Worm (Caenorhabditis elegans): ENCODE data around the gene F26F12.2.

DNA sequence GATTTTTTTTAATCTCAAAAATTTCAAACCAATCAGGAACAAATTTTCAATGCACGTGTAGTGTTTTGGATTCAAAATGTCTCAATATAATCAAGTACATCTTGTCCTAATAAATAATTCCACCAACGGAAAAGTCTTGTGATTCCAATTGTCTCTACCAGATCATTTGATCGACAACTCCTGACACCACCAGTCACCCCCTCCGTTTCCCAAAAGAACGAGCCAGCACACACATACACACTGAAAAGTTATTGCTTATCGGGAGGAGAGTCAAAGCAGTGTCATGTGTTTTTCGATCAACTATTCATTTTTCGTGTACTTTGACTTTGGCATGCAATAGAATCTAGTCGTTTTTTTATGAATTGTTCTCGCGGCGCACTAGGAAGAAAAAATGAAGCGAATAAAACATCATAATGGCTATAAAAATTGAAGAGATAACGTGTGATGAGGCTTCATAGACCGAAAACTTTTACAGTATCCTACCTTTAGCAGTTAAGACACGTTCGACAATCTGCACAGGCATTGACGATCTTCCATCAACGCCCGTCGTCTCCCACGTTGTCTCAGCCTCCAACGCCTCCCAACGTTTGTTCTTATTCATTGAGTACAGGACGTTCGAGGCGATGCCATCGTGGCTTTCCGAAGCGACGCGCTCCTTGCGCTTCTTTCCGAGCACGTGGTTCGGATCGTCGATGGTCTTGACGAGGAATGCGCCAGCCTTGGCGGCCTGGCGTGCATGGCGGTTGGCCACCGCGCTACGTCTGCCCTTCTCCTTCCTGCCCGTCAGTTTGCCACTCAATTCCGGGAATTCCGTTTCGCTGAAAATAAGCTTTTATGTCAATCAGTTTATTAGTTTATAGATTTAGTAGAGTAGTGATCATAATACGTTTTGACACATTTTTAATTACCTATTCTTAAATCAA lies 5.3 kb upstream of the F26F12.2 start:
- TF ChIP-seq ref-1 (GFP tag; conservative IDR thresholded peaks at IDR 0.05) (no peak), tab-1 (GFP tag; IDR thresholded peaks at IDR 0.05) (0 out of 2 replicates have a peak, but pooled peaks have one; percentile 39), flt-1 (GFP tag; IDR thresholded peaks at IDR 0.05) (no peak; the same call in 1 of the 2 replicates), ztf-23 (GFP tag; IDR thresholded peaks at IDR 0.05) (no peak)

Data from whole organism, midembryonic.